Fruit fly (Drosophila melanogaster) whole organism, embryonic: ENCODE data around the gene CG1575.
A peak's percentile ranks its signal among the peaks of the same experiment; 100 is the strongest.

ENCODE experiments used
- Atf3 ChIP-seq: fragments of 200-800 bp; sonication (Bioruptor generic); optimal IDR thresholded peaks from 3 replicates; lab custom pipeline; 2016; ENCODE audit warnings: missing biosample characterization, missing genetic modification characterization
- CG10565 ChIP-seq: fragments of 200-800 bp; sonication (Bioruptor generic); optimal IDR thresholded peaks from 3 replicates; lab custom pipeline; 2016; ENCODE audit warnings: missing biosample characterization, mild to moderate bottlenecking, missing genetic modification characterization
- CG11504 ChIP-seq: fragments of 200-800 bp; sonication (Bioruptor generic); optimal IDR thresholded peaks from 3 replicates; lab custom pipeline; 2019; ENCODE audit warnings: missing biosample characterization, mild to moderate bottlenecking, missing genetic modification characterization, moderate library complexity
- CG14965 ChIP-seq: fragments of 200-800 bp; sonication (Bioruptor generic); optimal IDR thresholded peaks from 2 replicates; lab custom pipeline; 2016; ENCODE audit warnings: missing biosample characterization, missing genetic modification characterization, borderline replicate concordance
- CG15479 ChIP-seq: fragments of 200-800 bp; sonication (Bioruptor generic); optimal IDR thresholded peaks from 3 replicates; lab custom pipeline; 2019; ENCODE audit warnings: missing biosample characterization, mild to moderate bottlenecking, missing genetic modification characterization, moderate library complexity
- CG2116 ChIP-seq: fragments of 200-800 bp; sonication (Bioruptor generic); optimal IDR thresholded peaks from 3 replicates; lab custom pipeline; 2018; ENCODE audit warnings: missing biosample characterization, mild to moderate bottlenecking, missing genetic modification characterization
- CG2202 ChIP-seq: fragments of 200-800 bp; sonication (Bioruptor generic); optimal IDR thresholded peaks from 2 replicates; lab custom pipeline; 2018; ENCODE audit warnings: missing biosample characterization, mild to moderate bottlenecking, missing genetic modification characterization
- CG31365 ChIP-seq: fragments of 200-800 bp; sonication (Bioruptor generic); optimal IDR thresholded peaks from 2 replicates; lab custom pipeline; 2018; ENCODE audit warnings: missing biosample characterization, mild to moderate bottlenecking, missing genetic modification characterization
- CG32532 ChIP-seq: fragments of 200-800 bp; sonication (Bioruptor generic); IDR thresholded peaks from 2 replicates; pipeline ENCODE4 v1.3.6; 2022; ENCODE audit warnings: missing biosample characterization, missing genetic modification characterization
- CG32772 ChIP-seq: fragments of 200-800 bp; sonication (Bioruptor generic); IDR thresholded peaks from 2 replicates; pipeline ENCODE4 v1.3.6; 2022; ENCODE audit warnings: missing biosample characterization, missing genetic modification characterization
- CG34224 ChIP-seq: fragments of 200-800 bp; sonication (Bioruptor generic); IDR thresholded peaks from 3 replicates; pipeline ENCODE4 v1.3.6; 2022; ENCODE audit warnings: missing biosample characterization, missing genetic modification characterization; ENCODE audit not compliant: partially characterized antibody
- CG34376 ChIP-seq: fragments of 200-800 bp; sonication (Bioruptor generic); optimal IDR thresholded peaks from 2 replicates; lab custom pipeline; 2018; ENCODE audit warnings: missing biosample characterization, mild to moderate bottlenecking, missing genetic modification characterization
- CG6791 ChIP-seq: fragments of 200-800 bp; sonication (Bioruptor generic); IDR thresholded peaks from 3 replicates; pipeline ENCODE4 v1.3.6; 2022; ENCODE audit warnings: missing biosample characterization, missing genetic modification characterization; ENCODE audit not compliant: partially characterized antibody
- CG6854 ChIP-seq: fragments of 200-800 bp; sonication (Bioruptor generic); optimal IDR thresholded peaks from 3 replicates; lab custom pipeline; 2017; ENCODE audit warnings: missing biosample characterization, mild to moderate bottlenecking, missing genetic modification characterization
- CG7556 ChIP-seq: fragments of 200-800 bp; sonication (Bioruptor generic); optimal IDR thresholded peaks from 2 replicates; lab custom pipeline; 2017; ENCODE audit warnings: missing biosample characterization, mild to moderate bottlenecking, missing genetic modification characterization
- CG7745 ChIP-seq: fragments of 200-800 bp; sonication (Bioruptor generic); optimal IDR thresholded peaks from 2 replicates; lab custom pipeline; 2018; ENCODE audit warnings: missing biosample characterization, mild to moderate bottlenecking, missing genetic modification characterization, moderate library complexity
- CG7987 ChIP-seq: fragments of 200-800 bp; sonication (Bioruptor generic); optimal IDR thresholded peaks from 2 replicates; lab custom pipeline; 2018; ENCODE audit warnings: missing biosample characterization, mild to moderate bottlenecking, missing genetic modification characterization, moderate library complexity
- CG8924 ChIP-seq: fragments of 200-800 bp; optimal IDR thresholded peaks from 3 replicates; lab custom pipeline; 2019; ENCODE audit warnings: missing biosample characterization, mild to moderate bottlenecking, missing genetic modification characterization, moderate library complexity
- HHEX ChIP-seq: fragments of 200-800 bp; sonication (Bioruptor generic); optimal IDR thresholded peaks from 3 replicates; lab custom pipeline; 2017; ENCODE audit warnings: missing biosample characterization, mild to moderate bottlenecking, missing genetic modification characterization, missing genetic modification reagents
- Hey ChIP-seq: fragments of 200-800 bp; sonication (Bioruptor generic); optimal IDR thresholded peaks from 3 replicates; lab custom pipeline; 2018; ENCODE audit warnings: missing biosample characterization, mild to moderate bottlenecking, missing genetic modification characterization
- Meics ChIP-seq: fragments of 200-800 bp; sonication (Bioruptor generic); optimal IDR thresholded peaks from 2 replicates; lab custom pipeline; 2017; ENCODE audit warnings: missing biosample characterization, mild to moderate bottlenecking, missing genetic modification characterization
- PHDP ChIP-seq: fragments of 200-800 bp; sonication (Bioruptor generic); optimal IDR thresholded peaks from 3 replicates; lab custom pipeline; 2018; ENCODE audit warnings: missing biosample characterization, mild to moderate bottlenecking, missing genetic modification characterization, moderate library complexity
- Rx ChIP-seq: fragments of 200-800 bp; sonication (Bioruptor generic); IDR thresholded peaks from 2 replicates; pipeline ENCODE4 v1.3.6; 2022; ENCODE audit warnings: missing biosample characterization, missing genetic modification characterization
- Scr ChIP-seq: fragments of 200-800 bp; sonication (Bioruptor generic); IDR thresholded peaks from 2 replicates; pipeline ENCODE4 v1.3.6; 2022; ENCODE audit warnings: missing biosample characterization, missing genetic modification characterization; ENCODE audit not compliant: partially characterized antibody
- Side ChIP-seq: fragments of 200-800 bp; sonication (Bioruptor generic); optimal IDR thresholded peaks from 2 replicates; lab custom pipeline; 2016; ENCODE audit warnings: missing biosample characterization, missing genetic modification characterization
- Ssrp ChIP-seq: fragments of 200-800 bp; sonication (Bioruptor generic); optimal IDR thresholded peaks from 2 replicates; lab custom pipeline; 2018; ENCODE audit warnings: missing biosample characterization, mild to moderate bottlenecking, missing genetic modification characterization, moderate library complexity
- Vsx1 ChIP-seq: fragments of 200-800 bp; sonication (Bioruptor generic); optimal IDR thresholded peaks from 2 replicates; lab custom pipeline; 2017; ENCODE audit warnings: missing biosample characterization, mild to moderate bottlenecking, missing genetic modification characterization, missing genetic modification reagents
- Xbp1 ChIP-seq: fragments of 200-800 bp; sonication (Bioruptor generic); optimal IDR thresholded peaks from 3 replicates; lab custom pipeline; 2016; ENCODE audit warnings: missing biosample characterization, mild to moderate bottlenecking, missing genetic modification characterization
- Xrp1 ChIP-seq: fragments of 200-800 bp; sonication (Bioruptor generic); IDR thresholded peaks from 2 replicates; pipeline ENCODE4 v1.3.6; 2022; ENCODE audit warnings: missing biosample characterization, missing genetic modification characterization
- aop ChIP-seq: fragments of 200-800 bp; sonication (Bioruptor generic); IDR thresholded peaks from 2 replicates; pipeline ENCODE4 v1.3.6; 2022; ENCODE audit warnings: missing biosample characterization, missing genetic modification characterization
- bcd ChIP-seq: fragments of 200-800 bp; sonication (Bioruptor generic); optimal IDR thresholded peaks from 2 replicates; lab custom pipeline; 2017; ENCODE audit warnings: missing biosample characterization, mild to moderate bottlenecking, missing genetic modification characterization
- chinmo ChIP-seq: fragments of 200-800 bp; sonication (Bioruptor generic); IDR thresholded peaks from 4 replicates; pipeline ENCODE4 v1.3.6; 2022; ENCODE audit warnings: missing biosample characterization, missing genetic modification characterization; ENCODE audit not compliant: partially characterized antibody
- dan ChIP-seq: fragments of 200-800 bp; sonication (Bioruptor generic); IDR thresholded peaks from 2 replicates; pipeline ENCODE4 v1.3.6; 2022; ENCODE audit warnings: missing biosample characterization, missing genetic modification characterization
- danr ChIP-seq: fragments of 200-800 bp; sonication (Bioruptor generic); IDR thresholded peaks from 2 replicates; pipeline ENCODE4 v1.3.6; 2022; ENCODE audit warnings: missing biosample characterization, missing genetic modification characterization
- dimm ChIP-seq: fragments of 200-800 bp; sonication (Bioruptor generic); IDR thresholded peaks from 2 replicates; pipeline ENCODE4 v1.3.6; 2022; ENCODE audit warnings: missing biosample characterization, missing genetic modification characterization
- gem ChIP-seq: fragments of 200-800 bp; sonication (Bioruptor generic); optimal IDR thresholded peaks from 2 replicates; lab custom pipeline; 2019; ENCODE audit warnings: missing biosample characterization, mild to moderate bottlenecking, missing genetic modification characterization, moderate library complexity
- ken ChIP-seq: fragments of 200-800 bp; sonication (Bioruptor generic); IDR thresholded peaks from 3 replicates; pipeline ENCODE4 v1.3.6; 2022; ENCODE audit warnings: missing biosample characterization, missing genetic modification characterization
- peb ChIP-seq: fragments of 200-800 bp; sonication (Bioruptor generic); IDR thresholded peaks from 2 replicates; pipeline ENCODE4 v1.3.6; 2022; ENCODE audit warnings: missing biosample characterization, missing genetic modification characterization
- psq ChIP-seq: fragments of 200-800 bp; sonication (Bioruptor generic); optimal IDR thresholded peaks from 2 replicates; lab custom pipeline; 2017; ENCODE audit warnings: missing biosample characterization, missing genetic modification characterization
- pum ChIP-seq: fragments of 200-800 bp; sonication (Bioruptor generic); optimal IDR thresholded peaks from 2 replicates; lab custom pipeline; 2016; ENCODE audit warnings: missing biosample characterization, missing genetic modification characterization
- ro ChIP-seq: fragments of 200-800 bp; sonication (Bioruptor generic); IDR thresholded peaks from 2 replicates; pipeline ENCODE4 v1.3.6; 2022; ENCODE audit warnings: missing biosample characterization, missing genetic modification characterization
- row ChIP-seq: fragments of 200-800 bp; sonication (Bioruptor generic); IDR thresholded peaks from 3 replicates; pipeline ENCODE4 v1.3.6; 2022; ENCODE audit warnings: missing biosample characterization, missing genetic modification characterization
- schlank ChIP-seq: fragments of 200-800 bp; sonication (Bioruptor generic); optimal IDR thresholded peaks from 2 replicates; lab custom pipeline; 2018; ENCODE audit warnings: missing biosample characterization, mild to moderate bottlenecking, missing genetic modification characterization
- sim ChIP-seq: fragments of 200-800 bp; sonication (Bioruptor generic); IDR thresholded peaks from 2 replicates; pipeline ENCODE4 v1.3.6; 2022; ENCODE audit warnings: missing biosample characterization, missing genetic modification characterization
- slp2 ChIP-seq: fragments of 200-800 bp; sonication (Bioruptor generic); optimal IDR thresholded peaks from 2 replicates; lab custom pipeline; 2016; ENCODE audit warnings: missing biosample characterization, missing genetic modification characterization
- sna ChIP-seq: fragments of 200-800 bp; sonication (Bioruptor generic); IDR thresholded peaks from 2 replicates; pipeline ENCODE4 v1.3.6; 2022; ENCODE audit warnings: missing biosample characterization, missing genetic modification characterization; ENCODE audit not compliant: partially characterized antibody
- stwl ChIP-seq: fragments of 200-800 bp; sonication (Bioruptor generic); optimal IDR thresholded peaks from 3 replicates; lab custom pipeline; 2018; ENCODE audit warnings: missing biosample characterization, mild to moderate bottlenecking, missing genetic modification characterization, moderate library complexity
- tna ChIP-seq: fragments of 200-800 bp; sonication (Bioruptor generic); IDR thresholded peaks from 2 replicates; pipeline ENCODE4 v1.3.6; 2022; ENCODE audit warnings: missing biosample characterization, missing genetic modification characterization; ENCODE audit not compliant: partially characterized antibody
- unc-4 ChIP-seq: fragments of 200-800 bp; sonication (Bioruptor generic); IDR thresholded peaks from 2 replicates; pipeline ENCODE4 v1.3.6; 2022; ENCODE audit warnings: missing biosample characterization, missing genetic modification characterization; ENCODE audit not compliant: partially characterized antibody
- wdn ChIP-seq: fragments of 200-800 bp; sonication (Bioruptor generic); IDR thresholded peaks from 2 replicates; pipeline ENCODE4 v1.3.6; 2022; ENCODE audit warnings: missing biosample characterization, missing genetic modification characterization
- z ChIP-seq: fragments of 200-800 bp; sonication (Bioruptor generic); IDR thresholded peaks from 3 replicates; pipeline ENCODE4 v1.3.6; 2022; ENCODE audit warnings: missing biosample characterization, missing genetic modification characterization

Gene CG1575

dm6 chrX:8122834-8123233, 6.0 kb downstream of the CG1575 start (continued):
- no peak for TF ChIP-seq CG15479
- TF ChIP-seq wdn (GFP tag; lab: Robert Waterston, UW): no peak
- no peak for TF ChIP-seq CG32532
- no peak for TF ChIP-seq dan (GFP tag; lab: Robert Waterston, UW)
- TF ChIP-seq Xrp1 (GFP tag; lab: Robert Waterston, UW): peak; percentile 17; the same call in 1 of the 2 replicates
- TF ChIP-seq chinmo (GFP tag; lab: Robert Waterston, UW): no peak
- no peak for TF ChIP-seq schlank (tag; lab: Kevin White, UChicago)
- TF ChIP-seq pum: no peak
- no peak for TF ChIP-seq Side
- TF ChIP-seq CG7987: no peak
- TF ChIP-seq Rx (GFP tag; lab: Robert Waterston, UW): no peak
- no peak for TF ChIP-seq unc-4 (GFP tag; lab: Robert Waterston, UW)
- TF ChIP-seq CG32772: no peak
- no peak for TF ChIP-seq CG7556 (GFP tag; lab: Kevin White, UChicago)
- TF ChIP-seq CG31365: no peak
- TF ChIP-seq Vsx1 (GFP tag; lab: Kevin White, UChicago): no peak
- peak; percentile 18 for TF ChIP-seq CG8924
- no peak for TF ChIP-seq stwl (tag; lab: Kevin White, UChicago)
- TF ChIP-seq CG6791 (GFP tag; lab: Robert Waterston, UW): no peak
- TF ChIP-seq bcd (GFP tag; lab: Kevin White, UChicago): no peak
- TF ChIP-seq Scr (GFP tag; lab: Robert Waterston, UW): no peak
- TF ChIP-seq CG6854 (GFP tag; lab: Kevin White, UChicago): no peak
- no peak for TF ChIP-seq sna (GFP tag; lab: Robert Waterston, UW)
- TF ChIP-seq ken (GFP tag; lab: Robert Waterston, UW): no peak
- no peak for TF ChIP-seq CG10565 (GFP tag; lab: Kevin White, UChicago)
- no peak for TF ChIP-seq aop (GFP tag; lab: Robert Waterston, UW)
- TF ChIP-seq CG7745 (tag; lab: Kevin White, UChicago): no peak
- no peak for TF ChIP-seq peb
- TF ChIP-seq CG14965 (GFP tag; lab: Kevin White, UChicago): no peak
- TF ChIP-seq CG2202 (tag; lab: Kevin White, UChicago): no peak
- no peak for TF ChIP-seq Atf3
- TF ChIP-seq Meics (GFP tag; lab: Kevin White, UChicago): no peak
- peak; percentile 12 for TF ChIP-seq CG2116 (GFP tag; lab: Kevin White, UChicago)
- no peak for TF ChIP-seq Xbp1 (GFP tag; lab: Kevin White, UChicago)
- TF ChIP-seq row: peak; percentile 21; the same call in 1 of the 3 replicates
- TF ChIP-seq PHDP (tag; lab: Kevin White, UChicago): no peak
- TF ChIP-seq gem (tag; lab: Kevin White, UChicago): peak; percentile 35
- no peak for TF ChIP-seq danr (GFP tag; lab: Robert Waterston, UW)
- TF ChIP-seq psq (GFP tag; lab: Kevin White, UChicago): no peak
- TF ChIP-seq Hey (tag; lab: Kevin White, UChicago): no peak
- TF ChIP-seq tna (GFP tag; lab: Robert Waterston, UW): no peak
- no peak for TF ChIP-seq HHEX (GFP tag; lab: Kevin White, UChicago)
- no peak for TF ChIP-seq CG34376 (GFP tag; lab: Kevin White, UChicago)
- no peak for TF ChIP-seq ro (GFP tag; lab: Robert Waterston, UW)
- TF ChIP-seq CG34224 (GFP tag; lab: Robert Waterston, UW): no peak
- no peak for TF ChIP-seq slp2
- no peak for TF ChIP-seq dimm
- TF ChIP-seq Ssrp (tag; lab: Kevin White, UChicago): peak; percentile 32
- TF ChIP-seq z (GFP tag; lab: Robert Waterston, UW): no peak
- peak; percentile 10 for TF ChIP-seq CG11504 (tag; lab: Kevin White, UChicago)
- TF ChIP-seq sim (GFP tag; lab: Robert Waterston, UW): no peak
